Worm (Caenorhabditis elegans): Measurements from ENCODE around the gene W02B8.1.

DNA sequence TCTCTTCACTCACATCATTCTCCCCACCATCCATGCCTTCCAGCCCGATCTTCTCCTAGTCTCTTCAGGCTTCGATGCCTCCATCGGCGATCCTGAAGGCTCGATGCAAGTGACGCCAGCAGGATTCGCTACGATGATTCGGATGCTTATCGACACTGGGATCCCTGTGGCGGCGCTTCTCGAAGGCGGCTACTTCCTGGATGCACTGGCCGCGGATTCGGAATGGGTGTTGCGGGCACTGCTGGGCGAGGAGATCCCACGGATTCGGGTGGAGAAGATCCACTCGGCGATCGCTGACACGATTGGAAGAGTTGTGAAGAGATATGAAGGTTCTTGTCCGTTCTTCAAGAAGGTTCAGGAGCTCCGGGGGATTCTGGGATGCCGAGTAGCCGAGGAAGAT, 15.5 kb downstream of the W02B8.1 start:
- no peak for TF ChIP-seq nhr-11 (tag; optimal IDR thresholded peaks at IDR 0.05)
- TF ChIP-seq sma-3 (GFP tag; optimal IDR thresholded peaks at IDR 0.05) = no peak
- TF ChIP-seq nhr-12 (tag; optimal IDR thresholded peaks at IDR 0.05) = no peak
- TF ChIP-seq fos-1 (tag; optimal IDR thresholded peaks at IDR 0.05) = no peak
- no peak for TF ChIP-seq nhr-129 (tag; optimal IDR thresholded peaks at IDR 0.05)
- no peak for TF ChIP-seq ceh-82 (tag; optimal IDR thresholded peaks at IDR 0.05)
- no peak for TF ChIP-seq unc-62 (GFP tag; optimal IDR thresholded peaks at IDR 0.05)
- TF ChIP-seq crh-2 (tag; optimal IDR thresholded peaks at IDR 0.05) = no peak
- no peak for TF ChIP-seq nhr-237 (tag; optimal IDR thresholded peaks at IDR 0.05)
- no peak for TF ChIP-seq lin-11 (tag; optimal IDR thresholded peaks at IDR 0.05)
- no peak for TF ChIP-seq unc-55 (GFP tag; optimal IDR thresholded peaks at IDR 0.05)
- no peak for TF ChIP-seq C34F6.9 (tag; optimal IDR thresholded peaks at IDR 0.05)
- TF ChIP-seq nhr-77 (tag; optimal IDR thresholded peaks at IDR 0.05) = no peak
